Fruit fly (Drosophila melanogaster) whole organism, embryonic: ENCODE data around the gene Neu2.
A peak's percentile ranks its signal among the peaks of the same experiment; 100 is the strongest.

ENCODE experiments used
- Bteb2 ChIP-seq: fragments of 200-800 bp; sonication (Bioruptor generic); optimal IDR thresholded peaks from 2 replicates; lab custom pipeline; 2016; ENCODE audit warnings: missing biosample characterization, missing genetic modification characterization
- CG11398 ChIP-seq: fragments of 200-800 bp; sonication (Bioruptor generic); optimal IDR thresholded peaks from 2 replicates; lab custom pipeline; 2016; ENCODE audit warnings: missing biosample characterization, missing genetic modification characterization
- CG11456 ChIP-seq: fragments of 200-800 bp; sonication (Bioruptor generic); IDR thresholded peaks from 3 replicates; pipeline ENCODE4 v1.3.6; 2022; ENCODE audit warnings: missing biosample characterization, missing genetic modification characterization
- CG11696 ChIP-seq: fragments of 200-800 bp; sonication (Bioruptor generic); IDR thresholded peaks from 2 replicates; pipeline ENCODE4 v1.3.6; 2022; ENCODE audit warnings: missing biosample characterization, missing genetic modification characterization
- CG12219 ChIP-seq: fragments of 200-800 bp; sonication (Bioruptor generic); optimal IDR thresholded peaks from 3 replicates; lab custom pipeline; 2018; ENCODE audit warnings: missing biosample characterization, mild to moderate bottlenecking, missing genetic modification characterization
- CG13296 ChIP-seq: fragments of 200-800 bp; sonication (Bioruptor generic); optimal IDR thresholded peaks from 3 replicates; lab custom pipeline; 2018; ENCODE audit warnings: missing biosample characterization, mild to moderate bottlenecking, missing genetic modification characterization
- CG14667 ChIP-seq: fragments of 200-800 bp; sonication (Bioruptor generic); IDR thresholded peaks from 2 replicates; pipeline ENCODE4 v1.3.6; 2022; ENCODE audit warnings: missing biosample characterization, missing genetic modification characterization
- CG15479 ChIP-seq: fragments of 200-800 bp; sonication (Bioruptor generic); optimal IDR thresholded peaks from 3 replicates; lab custom pipeline; 2019; ENCODE audit warnings: missing biosample characterization, mild to moderate bottlenecking, missing genetic modification characterization, moderate library complexity
- CG16863 ChIP-seq: fragments of 200-800 bp; sonication (Bioruptor generic); optimal IDR thresholded peaks from 3 replicates; lab custom pipeline; 2016; ENCODE audit warnings: missing biosample characterization, missing genetic modification characterization
- CG17359 ChIP-seq: fragments of 200-800 bp; sonication (Bioruptor generic); optimal IDR thresholded peaks from 3 replicates; lab custom pipeline; 2018; ENCODE audit warnings: missing biosample characterization, mild to moderate bottlenecking, missing genetic modification characterization, moderate library complexity
- CG31224 ChIP-seq: fragments of 200-800 bp; sonication (Bioruptor generic); IDR thresholded peaks from 2 replicates; pipeline ENCODE4 v1.3.6; 2022; ENCODE audit warnings: missing biosample characterization, missing genetic modification characterization
- CG32772 ChIP-seq: fragments of 200-800 bp; sonication (Bioruptor generic); IDR thresholded peaks from 2 replicates; pipeline ENCODE4 v1.3.6; 2022; ENCODE audit warnings: missing biosample characterization, missing genetic modification characterization
- CG34224 ChIP-seq: fragments of 200-800 bp; sonication (Bioruptor generic); IDR thresholded peaks from 3 replicates; pipeline ENCODE4 v1.3.6; 2022; ENCODE audit warnings: missing biosample characterization, missing genetic modification characterization; ENCODE audit not compliant: partially characterized antibody
- CG42726 ChIP-seq: fragments of 200-800 bp; sonication (Bioruptor generic); IDR thresholded peaks from 2 replicates; pipeline ENCODE4 v1.3.6; 2022; ENCODE audit warnings: missing biosample characterization, missing genetic modification characterization; ENCODE audit not compliant: partially characterized antibody
- CG6689 ChIP-seq: fragments of 200-800 bp; sonication (Bioruptor generic); IDR thresholded peaks from 2 replicates; pipeline ENCODE4 v1.3.6; 2022; ENCODE audit warnings: missing biosample characterization, missing genetic modification characterization
- CG6791 ChIP-seq: fragments of 200-800 bp; sonication (Bioruptor generic); IDR thresholded peaks from 3 replicates; pipeline ENCODE4 v1.3.6; 2022; ENCODE audit warnings: missing biosample characterization, missing genetic modification characterization; ENCODE audit not compliant: partially characterized antibody
- CG7271 ChIP-seq: fragments of 200-800 bp; sonication (Bioruptor generic); optimal IDR thresholded peaks from 2 replicates; lab custom pipeline; 2018; ENCODE audit warnings: missing biosample characterization, mild to moderate bottlenecking, missing genetic modification characterization, moderate library complexity
- CG8924 ChIP-seq: fragments of 200-800 bp; optimal IDR thresholded peaks from 3 replicates; lab custom pipeline; 2019; ENCODE audit warnings: missing biosample characterization, mild to moderate bottlenecking, missing genetic modification characterization, moderate library complexity
- CoRest ChIP-seq: fragments of 200-800 bp; sonication (Bioruptor generic); optimal IDR thresholded peaks from 3 replicates; lab custom pipeline; 2018; ENCODE audit warnings: missing biosample characterization, mild to moderate bottlenecking, missing genetic modification characterization, moderate library complexity
- D19A ChIP-seq: fragments of 200-800 bp; optimal IDR thresholded peaks from 3 replicates; lab custom pipeline; 2019; ENCODE audit warnings: missing biosample characterization, mild to moderate bottlenecking, missing genetic modification characterization, moderate library complexity
- D19B ChIP-seq: fragments of 200-800 bp; sonication (Bioruptor generic); optimal IDR thresholded peaks from 2 replicates; lab custom pipeline; 2017; ENCODE audit warnings: missing biosample characterization, mild to moderate bottlenecking, missing genetic modification characterization
- Dip3 ChIP-seq: fragments of 200-800 bp; sonication (Bioruptor generic); optimal IDR thresholded peaks from 3 replicates; lab custom pipeline; 2016; ENCODE audit warnings: missing biosample characterization, missing genetic modification characterization
- Dp ChIP-seq: fragments of 200-800 bp; sonication (Bioruptor generic); optimal IDR thresholded peaks from 2 replicates; lab custom pipeline; 2018; ENCODE audit warnings: missing biosample characterization, mild to moderate bottlenecking, missing genetic modification characterization, moderate library complexity
- HHEX ChIP-seq: fragments of 200-800 bp; sonication (Bioruptor generic); optimal IDR thresholded peaks from 3 replicates; lab custom pipeline; 2017; ENCODE audit warnings: missing biosample characterization, mild to moderate bottlenecking, missing genetic modification characterization, missing genetic modification reagents
- HLH3B ChIP-seq: fragments of 200-800 bp; sonication (Bioruptor generic); IDR thresholded peaks from 2 replicates; pipeline ENCODE4 v1.3.6; 2022; ENCODE audit warnings: missing biosample characterization, missing genetic modification characterization
- HLHmδ ChIP-seq: fragments of 200-800 bp; sonication (Bioruptor generic); optimal IDR thresholded peaks from 2 replicates; lab custom pipeline; 2018; ENCODE audit warnings: missing biosample characterization, mild to moderate bottlenecking, missing genetic modification characterization, moderate library complexity
- NK7.1 ChIP-seq: fragments of 200-800 bp; sonication (Bioruptor generic); optimal IDR thresholded peaks from 3 replicates; lab custom pipeline; 2016; ENCODE audit warnings: missing biosample characterization, missing genetic modification characterization
- Oli ChIP-seq: fragments of 200-800 bp; sonication (Bioruptor generic); optimal IDR thresholded peaks from 2 replicates; lab custom pipeline; 2018; ENCODE audit warnings: missing biosample characterization, mild to moderate bottlenecking, missing genetic modification characterization, moderate library complexity
- Spps ChIP-seq: fragments of 200-800 bp; sonication (Bioruptor generic); optimal IDR thresholded peaks from 2 replicates; lab custom pipeline; 2018; ENCODE audit warnings: missing biosample characterization, mild to moderate bottlenecking, missing genetic modification characterization
- al ChIP-seq: fragments of 200-800 bp; sonication (Bioruptor generic); IDR thresholded peaks from 2 replicates; pipeline ENCODE4 v1.3.6; 2022; ENCODE audit warnings: missing biosample characterization, missing genetic modification characterization
- amos ChIP-seq: fragments of 200-800 bp; sonication (Bioruptor generic); IDR thresholded peaks from 2 replicates; pipeline ENCODE4 v1.3.6; 2022; ENCODE audit warnings: missing biosample characterization, missing genetic modification characterization; ENCODE audit not compliant: partially characterized antibody
- ap ChIP-seq: fragments of 200-800 bp; sonication (Bioruptor generic); IDR thresholded peaks from 2 replicates; pipeline ENCODE4 v1.3.6; 2022; ENCODE audit warnings: missing biosample characterization, missing genetic modification characterization
- cad ChIP-seq: fragments of >200 bp; optimal IDR thresholded peaks from 2 replicates; lab custom pipeline; 2017; ENCODE audit warnings: missing biosample characterization, missing genetic modification characterization
- cato ChIP-seq: fragments of 200-800 bp; sonication (Bioruptor generic); optimal IDR thresholded peaks from 2 replicates; lab custom pipeline; 2016; ENCODE audit warnings: missing biosample characterization, missing genetic modification characterization, borderline replicate concordance
- chinmo ChIP-seq: fragments of 200-800 bp; sonication (Bioruptor generic); IDR thresholded peaks from 4 replicates; pipeline ENCODE4 v1.3.6; 2022; ENCODE audit warnings: missing biosample characterization, missing genetic modification characterization; ENCODE audit not compliant: partially characterized antibody
- danr ChIP-seq: fragments of 200-800 bp; sonication (Bioruptor generic); IDR thresholded peaks from 2 replicates; pipeline ENCODE4 v1.3.6; 2022; ENCODE audit warnings: missing biosample characterization, missing genetic modification characterization
- inv ChIP-seq: fragments of 200-800 bp; sonication (Bioruptor generic); IDR thresholded peaks from 2 replicates; pipeline ENCODE4 v1.3.6; 2022; ENCODE audit warnings: missing biosample characterization, missing genetic modification characterization; ENCODE audit not compliant: partially characterized antibody
- lov ChIP-seq, 2 experiments: fragments of 200-800 bp in 1 of 2; fragments of >200 bp in 1 of 2; sonication (Bioruptor generic) in 1 of 2; IDR thresholded peaks in 1 of 2; optimal IDR thresholded peaks in 1 of 2; 2 replicates in 1 of 2; 3 replicates in 1 of 2; pipeline versions ENCODE4 v1.3.6 to Lab custom; 2017 to 2022; ENCODE audit warnings: missing biosample characterization in 1 of 2, missing genetic modification characterization in 1 of 2
- nmo ChIP-seq: fragments of 200-800 bp; sonication (Bioruptor generic); optimal IDR thresholded peaks from 2 replicates; lab custom pipeline; 2018; ENCODE audit warnings: missing biosample characterization, mild to moderate bottlenecking, missing genetic modification characterization, moderate library complexity
- oc ChIP-seq: fragments of 200-800 bp; sonication (Bioruptor generic); optimal IDR thresholded peaks from 2 replicates; lab custom pipeline; 2018; ENCODE audit warnings: missing biosample characterization, mild to moderate bottlenecking, missing genetic modification characterization, moderate library complexity
- pfk ChIP-seq: fragments of 200-800 bp; sonication (Bioruptor generic); optimal IDR thresholded peaks from 2 replicates; lab custom pipeline; 2018; ENCODE audit warnings: missing biosample characterization, mild to moderate bottlenecking, missing genetic modification characterization, moderate library complexity
- pita ChIP-seq: fragments of 200-800 bp; sonication (Bioruptor generic); optimal IDR thresholded peaks from 2 replicates; lab custom pipeline; 2017; ENCODE audit warnings: missing biosample characterization, mild to moderate bottlenecking, missing genetic modification characterization
- rib ChIP-seq: fragments of 200-800 bp; sonication (Bioruptor generic); IDR thresholded peaks from 2 replicates; pipeline ENCODE4 v1.3.6; 2022; ENCODE audit warnings: missing biosample characterization, missing genetic modification characterization
- sens-2 ChIP-seq: fragments of 200-800 bp; sonication (Bioruptor generic); IDR thresholded peaks from 2 replicates; pipeline ENCODE4 v1.3.6; 2022; ENCODE audit warnings: missing biosample characterization, missing genetic modification characterization
- sna ChIP-seq: fragments of 200-800 bp; sonication (Bioruptor generic); IDR thresholded peaks from 2 replicates; pipeline ENCODE4 v1.3.6; 2022; ENCODE audit warnings: missing biosample characterization, missing genetic modification characterization; ENCODE audit not compliant: partially characterized antibody
- sr ChIP-seq: fragments of 200-800 bp; sonication (Bioruptor generic); IDR thresholded peaks from 3 replicates; pipeline ENCODE4 v1.3.6; 2022; ENCODE audit warnings: missing biosample characterization, missing genetic modification characterization
- tio ChIP-seq: fragments of 200-800 bp; sonication (Bioruptor generic); optimal IDR thresholded peaks from 2 replicates; lab custom pipeline; 2017; ENCODE audit warnings: missing biosample characterization, missing genetic modification characterization, inconsistent platforms
- toy ChIP-seq: fragments of 200-800 bp; sonication (Bioruptor generic); IDR thresholded peaks from 2 replicates; pipeline ENCODE4 v1.3.6; 2022; ENCODE audit warnings: missing biosample characterization, missing genetic modification characterization
- trem ChIP-seq: fragments of 200-800 bp; optimal IDR thresholded peaks from 3 replicates; lab custom pipeline; 2019; ENCODE audit warnings: missing biosample characterization, mild to moderate bottlenecking, missing genetic modification characterization, moderate library complexity
- wor ChIP-seq: fragments of 200-800 bp; sonication (Bioruptor generic); IDR thresholded peaks from 2 replicates; pipeline ENCODE4 v1.3.6; 2022; ENCODE audit warnings: missing biosample characterization, missing genetic modification characterization

Gene Neu2

dm6 chr3L:21453623-21454022, 36.8 kb downstream of the Neu2 start (continued):
- TF ChIP-seq amos (no peak), HHEX (GFP tag; lab: Kevin White, UChicago) (no peak), CG34224 (no peak), sens-2 (GFP tag; lab: Robert Waterston, UW) (peak; percentile 31; the same call in 1 of the 2 replicates), sr (no peak), toy (GFP tag; lab: Robert Waterston, UW) (no peak), Spps (tag; lab: Kevin White, UChicago) (peak; percentile 71), ap (no peak), al (GFP tag; lab: Robert Waterston, UW) (no peak), HLHmδ (GFP tag; lab: Kevin White, UChicago) (no peak), trem (tag; lab: Kevin White, UChicago) (peak; percentile 65), sna (GFP tag; lab: Robert Waterston, UW) (no peak), CG12219 (GFP tag; lab: Kevin White, UChicago) (peak; percentile 56), Bteb2 (GFP tag; lab: Kevin White, UChicago) (no peak), NK7.1 (GFP tag; lab: Kevin White, UChicago) (no peak), pita (no peak), chinmo (GFP tag; lab: Robert Waterston, UW) (no peak), cad (GFP tag; lab: Kevin White, UChicago) (no peak), Oli (tag; lab: Kevin White, UChicago) (peak; percentile 55), CG13296 (GFP tag; lab: Kevin White, UChicago) (no peak), CoRest (tag; lab: Kevin White, UChicago) (peak; percentile 15), HLH3B (GFP tag; lab: Robert Waterston, UW) (0 out of 2 replicates have a peak, but pooled peaks have one; percentile 12), CG6689 (GFP tag; lab: Robert Waterston, UW) (peak; percentile 65; the same call in 1 of the 2 replicates), D19A (tag; lab: Kevin White, UChicago) (peak; percentile 68), CG32772 (GFP tag; lab: Robert Waterston, UW) (peak; percentile 23; the same call in 1 of the 2 replicates), rib (no peak), cato (GFP tag; lab: Kevin White, UChicago) (peak; percentile 17), CG11696 (GFP tag; lab: Robert Waterston, UW) (no peak), danr (GFP tag; lab: Robert Waterston, UW) (no peak), CG14667 (GFP tag; lab: Robert Waterston, UW) (peak; percentile 27; the same call in 1 of the 2 replicates), oc (tag; lab: Kevin White, UChicago) (peak; percentile 21), CG16863 (GFP tag; lab: Kevin White, UChicago) (peak; percentile 54), wor (GFP tag; lab: Robert Waterston, UW) (no peak), CG31224 (GFP tag; lab: Robert Waterston, UW) (0 out of 2 replicates have a peak, but pooled peaks have one; percentile 15), Dp (GFP tag; lab: Kevin White, UChicago) (no peak), pfk (no peak), CG15479 (no peak), tio (GFP tag; lab: Kevin White, UChicago) (peak; percentile 38), Dip3 (GFP tag; lab: Kevin White, UChicago) (no peak), CG11456 (GFP tag; lab: Robert Waterston, UW) (no peak), nmo (GFP tag; lab: Kevin White, UChicago) (peak; percentile 75), CG8924 (tag; lab: Kevin White, UChicago) (peak; percentile 69), CG6791 (GFP tag; lab: Robert Waterston, UW) (no peak), CG42726 (GFP tag; lab: Robert Waterston, UW) (no peak), lov (optimal IDR thresholded peaks at IDR 0.05; lab: Kevin White, UChicago) (no peak), lov (GFP tag; IDR thresholded peaks at IDR 0.05; lab: Robert Waterston, UW) (no peak), CG7271 (tag; lab: Kevin White, UChicago) (no peak), CG11398 (GFP tag; lab: Kevin White, UChicago) (no peak), CG17359 (peak; percentile 39), inv (GFP tag; lab: Robert Waterston, UW) (no peak), D19B (GFP tag; lab: Kevin White, UChicago) (no peak)
